Fruit fly (Drosophila melanogaster) whole organism, embryonic: Measurements from ENCODE around the gene CG9302.

Experiments used
- Ada2b ChIP-seq: fragments of 200-800 bp; sonication (Bioruptor generic); IDR thresholded peaks from 2 replicates; pipeline ENCODE4 v1.3.6; 2022; ENCODE audit warnings: missing biosample characterization, missing genetic modification characterization
- C15 ChIP-seq: fragments of 200-800 bp; sonication (Bioruptor generic); IDR thresholded peaks from 3 replicates; pipeline ENCODE4 v1.3.6; 2022; ENCODE audit warnings: missing biosample characterization, missing genetic modification characterization
- CG10979 ChIP-seq: fragments of 200-800 bp; sonication (Bioruptor generic); optimal IDR thresholded peaks from 2 replicates; lab custom pipeline; 2018; ENCODE audit warnings: missing biosample characterization, mild to moderate bottlenecking, missing genetic modification characterization, moderate library complexity
- CG11085 ChIP-seq: fragments of 200-800 bp; sonication (Bioruptor generic); IDR thresholded peaks from 2 replicates; pipeline ENCODE4 v1.3.6; 2022; ENCODE audit warnings: missing biosample characterization, missing genetic modification characterization
- CG12236 ChIP-seq: fragments of 200-800 bp; sonication (Bioruptor generic); optimal IDR thresholded peaks from 2 replicates; lab custom pipeline; 2016; ENCODE audit warnings: missing biosample characterization, missing genetic modification characterization
- CG13296 ChIP-seq: fragments of 200-800 bp; sonication (Bioruptor generic); optimal IDR thresholded peaks from 3 replicates; lab custom pipeline; 2018; ENCODE audit warnings: missing biosample characterization, mild to moderate bottlenecking, missing genetic modification characterization
- CG14860 ChIP-seq: fragments of 200-800 bp; sonication (Bioruptor generic); IDR thresholded peaks from 3 replicates; pipeline ENCODE4 v1.3.6; 2022; ENCODE audit warnings: missing biosample characterization, missing genetic modification characterization; ENCODE audit not compliant: partially characterized antibody
- CG15073 ChIP-seq: fragments of 200-800 bp; sonication (Bioruptor generic); optimal IDR thresholded peaks from 2 replicates; lab custom pipeline; 2016; ENCODE audit warnings: missing biosample characterization, missing genetic modification characterization
- CG16863 ChIP-seq: fragments of 200-800 bp; sonication (Bioruptor generic); optimal IDR thresholded peaks from 3 replicates; lab custom pipeline; 2016; ENCODE audit warnings: missing biosample characterization, missing genetic modification characterization
- CG17328 ChIP-seq: fragments of 200-800 bp; sonication (Bioruptor generic); IDR thresholded peaks from 2 replicates; pipeline ENCODE4 v1.3.6; 2022; ENCODE audit warnings: missing biosample characterization, missing genetic modification characterization
- CG17612 ChIP-seq: fragments of 200-800 bp; sonication (Bioruptor generic); IDR thresholded peaks from 2 replicates; pipeline ENCODE4 v1.3.6; 2022; ENCODE audit warnings: missing biosample characterization, missing genetic modification characterization
- CG17802 ChIP-seq: fragments of 200-800 bp; sonication (Bioruptor generic); optimal IDR thresholded peaks from 2 replicates; lab custom pipeline; 2018; ENCODE audit warnings: missing biosample characterization, mild to moderate bottlenecking, missing genetic modification characterization, moderate library complexity
- CG30020 ChIP-seq: fragments of 200-800 bp; optimal IDR thresholded peaks from 2 replicates; lab custom pipeline; 2019; ENCODE audit warnings: missing biosample characterization, mild to moderate bottlenecking, missing genetic modification characterization, moderate library complexity
- CG32772 ChIP-seq: fragments of 200-800 bp; sonication (Bioruptor generic); IDR thresholded peaks from 2 replicates; pipeline ENCODE4 v1.3.6; 2022; ENCODE audit warnings: missing biosample characterization, missing genetic modification characterization
- CG4282 ChIP-seq: fragments of 200-800 bp; sonication (Bioruptor generic); optimal IDR thresholded peaks from 2 replicates; lab custom pipeline; 2016; ENCODE audit warnings: missing biosample characterization, missing genetic modification characterization
- CG7786 ChIP-seq: fragments of 200-800 bp; sonication (Bioruptor generic); optimal IDR thresholded peaks from 2 replicates; lab custom pipeline; 2016; ENCODE audit warnings: missing biosample characterization, missing genetic modification characterization
- CG7963 ChIP-seq: fragments of 200-800 bp; sonication (Bioruptor generic); IDR thresholded peaks from 3 replicates; pipeline ENCODE4 v1.3.6; 2022; ENCODE audit warnings: missing biosample characterization, missing genetic modification characterization; ENCODE audit not compliant: partially characterized antibody
- CG8388 ChIP-seq: fragments of 200-800 bp; sonication (Bioruptor generic); optimal IDR thresholded peaks from 2 replicates; lab custom pipeline; 2019; ENCODE audit warnings: missing biosample characterization, mild to moderate bottlenecking, missing genetic modification characterization, moderate library complexity
- CG8478 ChIP-seq: fragments of >200 bp; optimal IDR thresholded peaks from 2 replicates; lab custom pipeline; 2018
- CrebB ChIP-seq: fragments of 200-800 bp; sonication (Bioruptor generic); optimal IDR thresholded peaks from 3 replicates; lab custom pipeline; 2018; ENCODE audit warnings: missing biosample characterization, mild to moderate bottlenecking, missing genetic modification characterization
- Deaf1 ChIP-seq: fragments of 200-800 bp; optimal IDR thresholded peaks from 3 replicates; lab custom pipeline; 2019; ENCODE audit warnings: missing biosample characterization, mild to moderate bottlenecking, missing genetic modification characterization, moderate library complexity
- Dip2 ChIP-seq: fragments of 200-800 bp; sonication (Bioruptor generic); IDR thresholded peaks from 2 replicates; pipeline ENCODE4 v1.3.6; 2022; ENCODE audit warnings: missing biosample characterization, missing genetic modification characterization
- Fer1 ChIP-seq: fragments of 200-800 bp; sonication (Bioruptor generic); optimal IDR thresholded peaks from 2 replicates; lab custom pipeline; 2017; ENCODE audit warnings: missing biosample characterization, mild to moderate bottlenecking, missing genetic modification characterization
- Fer3 ChIP-seq: fragments of 200-800 bp; sonication (Bioruptor generic); optimal IDR thresholded peaks from 2 replicates; lab custom pipeline; 2018; ENCODE audit warnings: missing biosample characterization, mild to moderate bottlenecking, missing genetic modification characterization, moderate library complexity
- Gug ChIP-seq: fragments of 200-800 bp; sonication (Bioruptor generic); IDR thresholded peaks from 4 replicates; pipeline ENCODE4 v1.3.6; 2022; ENCODE audit warnings: missing biosample characterization, missing genetic modification characterization
- Hand ChIP-seq: fragments of 200-800 bp; sonication (Bioruptor generic); optimal IDR thresholded peaks from 2 replicates; lab custom pipeline; 2017; ENCODE audit warnings: mild to moderate bottlenecking, missing biosample characterization, missing genetic modification reagents, missing genetic modification characterization
- Lim3 ChIP-seq: fragments of 200-800 bp; sonication (Bioruptor generic); IDR thresholded peaks from 2 replicates; pipeline ENCODE4 v1.3.6; 2022; ENCODE audit warnings: missing biosample characterization, missing genetic modification characterization
- Nf-YA ChIP-seq: fragments of 200-800 bp; sonication (Bioruptor generic); IDR thresholded peaks from 2 replicates; pipeline ENCODE4 v1.3.6; 2022; ENCODE audit warnings: missing biosample characterization, missing genetic modification characterization
- Oli ChIP-seq: fragments of 200-800 bp; sonication (Bioruptor generic); optimal IDR thresholded peaks from 2 replicates; lab custom pipeline; 2018; ENCODE audit warnings: missing biosample characterization, mild to moderate bottlenecking, missing genetic modification characterization, moderate library complexity
- Ravus ChIP-seq: fragments of 200-800 bp; sonication (Bioruptor generic); IDR thresholded peaks from 2 replicates; pipeline ENCODE4 v1.3.6; 2022; ENCODE audit warnings: missing biosample characterization, missing genetic modification characterization
- Rfx ChIP-seq: fragments of 200-800 bp; sonication (Bioruptor generic); IDR thresholded peaks from 2 replicates; pipeline ENCODE4 v1.3.6; 2022; ENCODE audit warnings: missing biosample characterization, missing genetic modification characterization
- Sox100B ChIP-seq: fragments of 200-800 bp; sonication (Bioruptor generic); optimal IDR thresholded peaks from 3 replicates; lab custom pipeline; 2018; ENCODE audit warnings: missing biosample characterization, mild to moderate bottlenecking, missing genetic modification characterization
- Sry-δ ChIP-seq: fragments of 200-800 bp; sonication (Bioruptor generic); optimal IDR thresholded peaks from 2 replicates; lab custom pipeline; 2016; ENCODE audit warnings: missing biosample characterization, missing genetic modification characterization
- Xbp1 ChIP-seq: fragments of 200-800 bp; sonication (Bioruptor generic); optimal IDR thresholded peaks from 3 replicates; lab custom pipeline; 2016; ENCODE audit warnings: missing biosample characterization, mild to moderate bottlenecking, missing genetic modification characterization
- ac ChIP-seq: fragments of 200-800 bp; sonication (Bioruptor generic); optimal IDR thresholded peaks from 3 replicates; lab custom pipeline; 2017; ENCODE audit warnings: missing biosample characterization, mild to moderate bottlenecking, missing genetic modification characterization
- bab2 ChIP-seq: fragments of 200-800 bp; sonication (Bioruptor generic); optimal IDR thresholded peaks from 2 replicates; lab custom pipeline; 2016; ENCODE audit warnings: missing biosample characterization, missing genetic modification characterization
- cad ChIP-seq: fragments of >200 bp; optimal IDR thresholded peaks from 2 replicates; lab custom pipeline; 2017; ENCODE audit warnings: missing biosample characterization, missing genetic modification characterization
- crol ChIP-seq: fragments of 200-800 bp; sonication (Bioruptor generic); IDR thresholded peaks from 2 replicates; pipeline ENCODE4 v1.3.6; 2022; ENCODE audit warnings: missing biosample characterization, missing genetic modification characterization
- dati ChIP-seq: fragments of 200-800 bp; sonication (Bioruptor generic); IDR thresholded peaks from 2 replicates; pipeline ENCODE4 v1.3.6; 2022; ENCODE audit warnings: missing biosample characterization, missing genetic modification characterization
- dysf ChIP-seq: fragments of 200-800 bp; sonication (Bioruptor generic); IDR thresholded peaks from 3 replicates; pipeline ENCODE4 v1.3.6; 2022; ENCODE audit warnings: missing biosample characterization, missing genetic modification characterization
- en ChIP-seq: fragments of 200-800 bp; sonication (Bioruptor generic); optimal IDR thresholded peaks from 2 replicates; lab custom pipeline; 2016; ENCODE audit warnings: missing biosample characterization, missing genetic modification characterization
- jumu ChIP-seq: fragments of 200-800 bp; sonication (Bioruptor generic); optimal IDR thresholded peaks from 3 replicates; lab custom pipeline; 2016; ENCODE audit warnings: missing biosample characterization, missing genetic modification characterization
- lmd ChIP-seq: fragments of 200-800 bp; sonication (Bioruptor generic); IDR thresholded peaks from 2 replicates; pipeline ENCODE4 v1.3.6; 2022; ENCODE audit warnings: missing biosample characterization, missing genetic modification characterization
- luna ChIP-seq: fragments of 200-800 bp; sonication (Bioruptor generic); optimal IDR thresholded peaks from 2 replicates; lab custom pipeline; 2016; ENCODE audit warnings: missing biosample characterization, missing genetic modification characterization
- oc ChIP-seq: fragments of 200-800 bp; sonication (Bioruptor generic); optimal IDR thresholded peaks from 2 replicates; lab custom pipeline; 2018; ENCODE audit warnings: missing biosample characterization, mild to moderate bottlenecking, missing genetic modification characterization, moderate library complexity
- pan ChIP-seq, 4 experiments: fragments of >200 bp in 3 of 4; fragments of 200-800 bp in 1 of 4; sonication (Bioruptor generic) in 1 of 4; optimal IDR thresholded peaks in 3 of 4; IDR thresholded peaks in 1 of 4; 2 replicates each; pipeline versions ENCODE4 v1.3.6 to Lab custom; 2017 to 2022; ENCODE audit warnings: missing biosample characterization in 2 of 4, missing genetic modification characterization in 2 of 4, mixed read lengths in 1 of 4
- psq ChIP-seq: fragments of 200-800 bp; sonication (Bioruptor generic); optimal IDR thresholded peaks from 2 replicates; lab custom pipeline; 2017; ENCODE audit warnings: missing biosample characterization, missing genetic modification characterization
- run ChIP-seq: fragments of 200-800 bp; sonication (Bioruptor generic); optimal IDR thresholded peaks from 3 replicates; lab custom pipeline; 2018; ENCODE audit warnings: missing biosample characterization, mild to moderate bottlenecking, missing genetic modification characterization
- slp2 ChIP-seq: fragments of 200-800 bp; sonication (Bioruptor generic); optimal IDR thresholded peaks from 2 replicates; lab custom pipeline; 2016; ENCODE audit warnings: missing biosample characterization, missing genetic modification characterization
- so ChIP-seq: fragments of 200-800 bp; sonication (Bioruptor generic); IDR thresholded peaks from 3 replicates; pipeline ENCODE4 v1.3.6; 2022; ENCODE audit warnings: missing biosample characterization, missing genetic modification characterization
- sqz ChIP-seq: fragments of 200-800 bp; sonication (Bioruptor generic); optimal IDR thresholded peaks from 3 replicates; lab custom pipeline; 2018; ENCODE audit warnings: missing biosample characterization, mild to moderate bottlenecking, missing genetic modification characterization
- yki ChIP-seq: fragments of >200 bp; optimal IDR thresholded peaks from 3 replicates; lab custom pipeline; 2018

The CG9302 gene

DNA sequence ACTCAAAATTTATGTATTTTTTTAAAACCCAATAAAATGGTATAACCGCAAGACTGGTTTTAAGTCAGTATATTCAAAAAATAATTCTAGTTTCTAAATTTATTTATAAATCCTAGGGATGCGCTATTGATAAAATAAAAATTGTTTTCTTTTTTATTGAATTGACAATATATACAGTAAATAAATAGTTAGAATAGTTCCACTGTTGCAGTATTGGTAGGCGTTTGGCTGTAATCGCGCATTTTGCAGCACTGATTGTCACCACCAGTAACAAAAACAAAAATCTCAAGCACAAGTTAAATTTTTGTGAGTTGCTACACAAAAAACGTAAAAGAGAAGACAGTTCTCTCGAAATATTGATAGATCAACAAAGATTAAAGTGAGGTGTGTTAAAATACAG, 9.4 kb downstream of the CG9302 start, which contains the start of gene CG31855 (continued):
- peak; percentile 70 for TF ChIP-seq CG10979 (tag; lab: Kevin White, UChicago)
- TF ChIP-seq CG12236 (GFP tag; lab: Kevin White, UChicago): no peak
- no peak for TF ChIP-seq ac
- TF ChIP-seq yki (lab: Kevin White, UChicago): no peak
- TF ChIP-seq Sry-δ (GFP tag; lab: Kevin White, UChicago): peak; percentile 35
- TF ChIP-seq Fer3: peak; percentile 85
- TF ChIP-seq Deaf1 (tag; lab: Kevin White, UChicago): peak; percentile 52
- TF ChIP-seq dysf (GFP tag; lab: Robert Waterston, UW): peak; percentile 83
- TF ChIP-seq so (GFP tag; lab: Robert Waterston, UW): peak; percentile 72; the same call in 2 of the 3 replicates
- TF ChIP-seq CG4282 (GFP tag; lab: Kevin White, UChicago): peak; percentile 76
- peak; percentile 85 for TF ChIP-seq Fer1 (GFP tag; lab: Kevin White, UChicago)
- TF ChIP-seq CG7963 (GFP tag; lab: Robert Waterston, UW): no peak
- TF ChIP-seq CG13296 (GFP tag; lab: Kevin White, UChicago): peak; percentile 89
- TF ChIP-seq CG30020: peak; percentile 44
- peak; percentile 62 for TF ChIP-seq jumu
- peak; percentile 81 for TF ChIP-seq lmd
- TF ChIP-seq Lim3: no peak
- TF ChIP-seq pan (optimal IDR thresholded peaks at IDR 0.05; lab: Kevin White, UChicago): no peak
- peak in 1 of 2 experiments; percentile 88 for TF ChIP-seq pan (GFP tag; optimal IDR thresholded peaks at IDR 0.05 in 1 of 2, IDR thresholded peaks at IDR 0.05 in 1 of 2)
- peak; percentile 78 for TF ChIP-seq CG32772 (GFP tag; lab: Robert Waterston, UW)
- peak; percentile 58 for TF ChIP-seq sqz (GFP tag; lab: Kevin White, UChicago)
- TF ChIP-seq C15 (GFP tag; lab: Robert Waterston, UW): 0 out of 3 replicates have a peak, but pooled peaks have one; percentile 53
- TF ChIP-seq CG15073 (GFP tag; lab: Kevin White, UChicago): peak; percentile 6
- no peak for TF ChIP-seq oc (tag; lab: Kevin White, UChicago)
- peak; percentile 67 for TF ChIP-seq CrebB (tag; lab: Kevin White, UChicago)
- TF ChIP-seq CG11085 (GFP tag; lab: Robert Waterston, UW): peak; percentile 82
- TF ChIP-seq Gug (GFP tag; lab: Robert Waterston, UW): peak; percentile 77
- TF ChIP-seq Rfx (GFP tag; lab: Robert Waterston, UW): peak; percentile 95
- TF ChIP-seq Sox100B: peak; percentile 74
- TF ChIP-seq CG17328: peak; percentile 83
- no peak for TF ChIP-seq Dip2 (GFP tag; lab: Robert Waterston, UW)
- TF ChIP-seq Nf-YA (GFP tag; lab: Robert Waterston, UW): peak; percentile 62
- TF ChIP-seq psq (GFP tag; lab: Kevin White, UChicago): peak; percentile 7
- no peak for TF ChIP-seq CG8478 (lab: Kevin White, UChicago)
- no peak for TF ChIP-seq dati (GFP tag; lab: Robert Waterston, UW)
- peak; percentile 16 for TF ChIP-seq luna (GFP tag; lab: Kevin White, UChicago)
- no peak for TF ChIP-seq crol (GFP tag; lab: Robert Waterston, UW)
- TF ChIP-seq slp2 (GFP tag; lab: Kevin White, UChicago): peak; percentile 39
- no peak for TF ChIP-seq cad (GFP tag; lab: Kevin White, UChicago)
- TF ChIP-seq CG7786 (GFP tag; lab: Kevin White, UChicago): peak; percentile 54
- peak; percentile 63 for TF ChIP-seq CG16863 (GFP tag; lab: Kevin White, UChicago)
- TF ChIP-seq CG17612 (GFP tag; lab: Robert Waterston, UW): peak; percentile 39
- TF ChIP-seq en (GFP tag; lab: Kevin White, UChicago): peak; percentile 23
- TF ChIP-seq run (tag; lab: Kevin White, UChicago): peak; percentile 41
- peak; percentile 74 for TF ChIP-seq Ada2b (GFP tag; lab: Robert Waterston, UW)
- TF ChIP-seq CG8388 (GFP tag; lab: Kevin White, UChicago): peak; percentile 72
- peak; percentile 42 for TF ChIP-seq CG17802 (tag; lab: Kevin White, UChicago)
- TF ChIP-seq Ravus: peak; percentile 9; the same call in 1 of the 2 replicates
- TF ChIP-seq bab2 (GFP tag; lab: Kevin White, UChicago): peak; percentile 60
- peak; percentile 90 for TF ChIP-seq Xbp1
- TF ChIP-seq Oli (tag; lab: Kevin White, UChicago): peak; percentile 63
- peak; percentile 68 for TF ChIP-seq Hand (GFP tag; lab: Kevin White, UChicago)
- no peak for TF ChIP-seq CG14860 (GFP tag; lab: Robert Waterston, UW)
